Worm (Caenorhabditis elegans): ENCODE measurements around the gene Y81B9A.4.
"Not testable (repeated sequence)": the region's sequence is repeated elsewhere in the genome, so short reads cannot be mapped to it uniquely, and the experiment has no call there.

DNA sequence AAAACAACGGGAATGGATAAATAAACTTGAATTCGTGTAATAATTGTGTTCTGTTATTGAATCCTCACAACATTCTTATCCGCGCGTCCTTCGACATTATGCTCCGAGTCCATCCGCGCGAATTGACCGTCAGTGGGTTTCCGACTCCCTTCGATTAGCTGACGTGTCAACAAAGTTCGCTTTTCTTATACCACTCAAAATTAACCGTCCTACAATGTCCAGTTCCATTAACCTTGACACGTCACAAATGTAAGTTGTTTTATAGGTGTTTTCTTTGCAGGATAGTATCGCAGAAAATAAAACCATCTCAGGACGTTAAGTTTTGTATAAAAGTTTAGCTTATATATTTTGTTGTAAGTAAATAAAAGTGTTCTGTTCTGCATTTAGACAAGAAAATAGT lies 22.7 kb upstream of the Y81B9A.4 start, which contains the start of gene crb-3:
- not testable (repeated sequence) for TF ChIP-seq dao-5, W03F9.2 (tag; optimal IDR thresholded peaks at IDR 0.05)
